Worm (Caenorhabditis elegans) whole organism, midembryonic: ENCODE results near the gene him-4.

ENCODE experiments used
- T22C8.4 ChIP-seq: fragments of 200-800 bp; sonication (Bioruptor generic); IDR thresholded peaks from 2 replicates; pipeline ENCODE4 v1.3.6; 2022; ENCODE audit warnings: missing genetic modification characterization, missing compliant biosample characterization
- cog-1 ChIP-seq: sonication (generic microtip); optimal IDR thresholded peaks from 2 replicates; lab custom pipeline; 2016; ENCODE audit warnings: missing genetic modification characterization, missing compliant biosample characterization
- flt-1 ChIP-seq: fragments of 200-800 bp; sonication (Bioruptor generic); IDR thresholded peaks from 2 replicates; pipeline ENCODE4 v1.3.6; 2022; ENCODE audit warnings: missing genetic modification characterization, missing compliant biosample characterization
- klf-2 ChIP-seq: fragments of 200-800 bp; sonication (Bioruptor generic); conservative IDR thresholded peaks from 2 replicates; pipeline ENCODE4 v1.3.6; 2022; ENCODE audit warnings: missing genetic modification reagents, missing genetic modification characterization, missing compliant biosample characterization
- med-1 ChIP-seq: sonication (generic microtip); optimal IDR thresholded peaks from 2 replicates; lab custom pipeline; 2017; ENCODE audit warnings: missing genetic modification characterization, mild to moderate bottlenecking, missing compliant biosample characterization, antibody characterized with exemption, missing genetic modification reagents; ENCODE audit not compliant: insufficient read depth
- ref-1 ChIP-seq: fragments of 200-800 bp; sonication (Bioruptor generic); conservative IDR thresholded peaks from 2 replicates; pipeline ENCODE4 v1.3.6; 2022; ENCODE audit warnings: missing genetic modification reagents, missing genetic modification characterization, missing compliant biosample characterization
- tab-1 ChIP-seq: fragments of 200-800 bp; sonication (Bioruptor generic); IDR thresholded peaks from 2 replicates; pipeline ENCODE4 v1.3.6; 2022; ENCODE audit warnings: missing genetic modification characterization, missing compliant biosample characterization
- ztf-23 ChIP-seq: fragments of 200-800 bp; sonication (Bioruptor generic); IDR thresholded peaks from 2 replicates; pipeline ENCODE4 v1.3.6; 2022; ENCODE audit warnings: missing genetic modification reagents, missing genetic modification characterization, missing compliant biosample characterization
- ztf-29 ChIP-seq: fragments of 200-800 bp; sonication (Bioruptor generic); IDR thresholded peaks from 2 replicates; pipeline ENCODE4 v1.3.6; 2022; ENCODE audit warnings: missing genetic modification reagents, missing genetic modification characterization, missing compliant biosample characterization

Gene him-4

DNA sequence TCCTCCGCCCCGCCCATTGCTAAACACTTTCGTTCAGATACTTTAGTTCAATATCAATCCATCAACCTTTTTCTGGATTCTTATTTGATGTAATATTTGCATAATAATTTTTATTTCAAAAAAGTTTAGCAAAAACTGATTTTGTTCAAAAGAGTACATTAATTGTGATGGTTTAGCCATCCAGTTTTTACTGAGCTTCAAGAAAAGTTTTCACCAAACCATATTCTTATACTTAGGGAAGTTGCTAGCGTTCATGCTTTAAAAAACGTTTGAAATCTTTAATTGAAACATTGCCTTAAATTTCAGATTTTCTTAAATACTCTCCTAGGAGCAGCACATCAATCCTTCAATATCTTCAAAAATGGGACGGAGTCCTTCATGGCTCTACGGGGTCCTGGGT is at the start of gene him-4:
TSS of gene him-4 (plus strand) at position 301 of the 400 bp plus-strand sequence.
- TF ChIP-seq flt-1 (GFP tag; lab: Robert Waterston, UW) (no peak), tab-1 (GFP tag; lab: Robert Waterston, UW) (no peak), T22C8.4 (GFP tag; lab: Robert Waterston, UW) (no peak), med-1 (GFP tag; lab: Kevin White, UChicago) (no peak), ref-1 (no peak)

DNA sequence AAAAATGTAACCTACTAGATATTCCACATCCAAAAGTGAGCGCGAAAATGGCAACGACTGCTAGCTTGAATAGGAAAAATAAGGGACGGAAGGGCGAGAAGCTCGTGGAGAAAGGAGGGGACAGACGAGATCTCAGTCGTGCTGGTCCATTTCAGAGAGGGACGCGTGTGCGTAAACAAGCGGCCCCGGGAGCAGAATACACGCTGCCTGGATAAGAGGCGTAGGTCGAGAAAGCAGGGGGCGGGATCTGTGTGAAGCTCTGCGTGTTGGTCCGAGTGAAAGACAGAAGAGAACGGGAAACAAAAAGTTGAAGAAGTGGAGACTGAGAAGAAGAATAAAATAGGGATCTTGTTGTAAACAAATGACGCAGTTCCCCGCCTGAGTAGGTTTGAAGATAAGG is 48.8 kb upstream of the him-4 start, which contains the start of gene T14B1.1:
TSS of gene T14B1.1 (minus strand) at position 170 of the 400 bp plus-strand sequence.
- TF ChIP-seq flt-1 (GFP tag; lab: Robert Waterston, UW) (0 out of 2 replicates have a peak, but pooled peaks have one; percentile 8), med-1 (GFP tag; lab: Kevin White, UChicago) (no peak), ztf-29 (GFP tag; lab: Robert Waterston, UW) (no peak), tab-1 (GFP tag; lab: Robert Waterston, UW) (0 out of 2 replicates have a peak, but pooled peaks have one; percentile 11)

DNA sequence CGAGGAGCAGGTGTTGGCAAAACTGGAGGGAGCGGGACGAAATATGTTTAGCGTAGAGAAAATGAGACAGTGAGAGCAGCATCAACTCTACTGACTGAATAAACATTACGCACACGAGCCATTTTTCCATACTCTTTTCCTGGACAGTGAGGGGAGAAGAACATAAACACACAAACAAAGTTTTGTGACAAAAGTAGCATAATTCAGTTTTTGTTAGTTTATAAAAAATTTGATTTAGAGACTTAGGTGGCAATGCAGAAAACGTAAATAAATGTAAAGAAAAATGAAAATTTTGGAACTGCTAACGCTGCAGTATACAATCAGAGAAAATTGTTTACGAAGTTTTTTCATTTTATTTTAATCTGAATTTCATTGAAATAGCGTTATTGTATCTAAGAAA is 44.1 kb upstream of the him-4 start:
- TF ChIP-seq cog-1 (tag; lab: Kevin White, UChicago) (no peak), ztf-23 (no peak), tab-1 (GFP tag; lab: Robert Waterston, UW) (no peak), T22C8.4 (GFP tag; lab: Robert Waterston, UW) (no peak), klf-2 (GFP tag; lab: Robert Waterston, UW) (no peak), ztf-29 (GFP tag; lab: Robert Waterston, UW) (no peak), flt-1 (GFP tag; lab: Robert Waterston, UW) (no peak), ref-1 (no peak), med-1 (GFP tag; lab: Kevin White, UChicago) (no peak)

DNA sequence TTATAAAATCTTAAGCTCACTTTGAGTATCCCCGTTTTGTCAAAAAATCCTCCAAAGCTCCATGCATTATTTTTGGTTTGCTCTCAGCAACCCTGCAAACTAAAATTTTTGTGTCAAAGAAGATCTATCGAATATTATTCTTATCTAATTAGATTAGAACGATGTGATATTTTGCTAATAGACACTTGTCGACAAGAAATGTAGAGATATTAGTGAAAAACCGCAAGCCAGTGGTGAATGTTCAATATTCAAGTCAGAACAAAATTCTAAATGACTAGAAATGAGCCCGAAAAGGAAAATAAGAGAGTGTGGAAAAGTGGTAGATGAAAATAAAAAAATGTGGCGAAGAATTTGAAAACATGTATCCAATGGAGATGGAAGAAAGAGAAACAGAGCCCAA is 42.6 kb upstream of the him-4 start, which contains the start of gene C43C3.4:
TSS of gene C43C3.4 (minus strand) at position 101 of the 400 bp plus-strand sequence.
- no peak for TF ChIP-seq tab-1 (GFP tag; lab: Robert Waterston, UW)
- no peak for TF ChIP-seq med-1 (GFP tag; lab: Kevin White, UChicago)
- no peak for TF ChIP-seq ref-1
- TF ChIP-seq ztf-23, result no peak
- no peak for TF ChIP-seq T22C8.4 (GFP tag; lab: Robert Waterston, UW)

DNA sequence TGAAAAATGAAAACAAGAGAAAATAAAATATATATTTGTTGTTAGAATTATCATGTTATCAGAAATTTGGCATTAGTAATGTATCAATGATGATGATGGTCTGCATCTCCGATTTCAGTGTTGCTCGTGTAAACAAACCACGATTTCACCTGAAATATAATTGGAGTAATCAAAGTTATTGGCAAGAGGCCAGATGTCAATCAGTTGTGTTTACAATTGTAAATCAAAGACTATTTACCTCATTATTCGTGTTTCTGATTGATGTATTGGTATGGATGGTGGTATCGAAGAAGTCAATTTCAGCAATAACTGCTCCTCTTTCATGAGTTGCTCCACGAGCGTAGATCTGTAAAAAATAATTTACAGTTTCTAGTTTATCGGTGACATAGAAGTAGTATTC is 41.4 kb upstream of the him-4 start:
- TF ChIP-seq cog-1 (tag; lab: Kevin White, UChicago) (no peak), ztf-29 (GFP tag; lab: Robert Waterston, UW) (no peak), klf-2 (GFP tag; lab: Robert Waterston, UW) (no peak), flt-1 (GFP tag; lab: Robert Waterston, UW) (no peak), med-1 (GFP tag; lab: Kevin White, UChicago) (no peak), T22C8.4 (GFP tag; lab: Robert Waterston, UW) (no peak), tab-1 (GFP tag; lab: Robert Waterston, UW) (no peak), ref-1 (no peak), ztf-23 (no peak)

DNA sequence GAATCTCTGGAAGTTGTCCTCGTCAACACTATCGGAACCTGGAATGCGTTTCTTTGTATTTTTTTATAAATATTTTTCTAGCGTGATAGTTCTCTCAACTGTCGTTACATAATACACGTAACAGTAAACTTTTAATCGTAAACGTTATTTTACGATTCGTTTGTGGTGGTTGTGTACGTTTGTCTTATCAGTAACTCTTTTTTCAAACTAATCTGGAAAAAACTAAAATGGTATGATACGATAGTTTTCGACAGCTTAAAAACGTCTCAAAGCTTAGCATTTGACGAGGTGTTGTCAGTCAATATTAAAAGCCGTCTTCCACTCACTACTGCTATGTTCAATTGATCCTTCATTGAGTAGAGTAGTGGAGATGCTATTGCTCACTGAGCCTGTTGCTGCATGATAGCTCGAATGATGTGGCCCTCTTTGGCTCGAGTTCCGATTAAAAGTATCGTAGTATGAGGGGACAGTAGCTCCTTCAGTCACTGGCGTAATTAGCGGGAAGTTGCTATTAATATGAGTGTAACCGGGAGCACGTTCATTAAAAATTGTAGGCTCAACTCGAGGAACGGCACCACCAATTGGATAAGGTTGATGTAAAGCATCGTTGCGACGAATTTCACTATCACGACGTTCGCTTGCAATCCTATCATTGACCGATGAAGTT is 40.4 kb upstream of the him-4 start:
- TF ChIP-seq ztf-29 (GFP tag; lab: Robert Waterston, UW), result no peak
- no peak for TF ChIP-seq flt-1 (GFP tag; lab: Robert Waterston, UW)
- TF ChIP-seq tab-1 (GFP tag; lab: Robert Waterston, UW), result no peak
- TF ChIP-seq T22C8.4 (GFP tag; lab: Robert Waterston, UW), result no peak
- TF ChIP-seq med-1 (GFP tag; lab: Kevin White, UChicago), result no peak
- TF ChIP-seq klf-2 (GFP tag; lab: Robert Waterston, UW), result no peak
- TF ChIP-seq ref-1, result no peak
- TF ChIP-seq ztf-23, result no peak
- no peak for TF ChIP-seq cog-1 (tag; lab: Kevin White, UChicago)

DNA sequence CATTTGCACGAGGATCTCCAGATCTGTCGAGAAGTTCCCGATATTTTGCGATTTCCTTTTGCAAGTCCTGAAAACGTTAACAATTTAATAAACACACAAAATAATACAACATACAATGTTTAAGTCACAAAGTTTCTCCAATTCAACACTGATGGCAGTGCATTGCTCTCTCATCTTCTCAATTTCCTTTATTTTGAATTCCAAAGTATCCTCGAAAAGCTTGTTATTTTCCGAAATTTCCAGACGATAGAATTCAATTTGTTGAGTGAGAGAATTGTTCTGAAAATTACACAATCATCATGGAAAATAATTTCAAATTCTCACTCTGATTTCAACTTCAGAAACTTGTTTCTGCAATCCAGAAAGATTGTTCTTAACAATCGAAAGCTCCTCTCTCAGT is 39.4 kb upstream of the him-4 start:
- TF ChIP-seq tab-1 (GFP tag; lab: Robert Waterston, UW) (no peak), cog-1 (tag; lab: Kevin White, UChicago) (no peak), med-1 (GFP tag; lab: Kevin White, UChicago) (no peak), ztf-29 (GFP tag; lab: Robert Waterston, UW) (no peak), flt-1 (GFP tag; lab: Robert Waterston, UW) (no peak)

DNA sequence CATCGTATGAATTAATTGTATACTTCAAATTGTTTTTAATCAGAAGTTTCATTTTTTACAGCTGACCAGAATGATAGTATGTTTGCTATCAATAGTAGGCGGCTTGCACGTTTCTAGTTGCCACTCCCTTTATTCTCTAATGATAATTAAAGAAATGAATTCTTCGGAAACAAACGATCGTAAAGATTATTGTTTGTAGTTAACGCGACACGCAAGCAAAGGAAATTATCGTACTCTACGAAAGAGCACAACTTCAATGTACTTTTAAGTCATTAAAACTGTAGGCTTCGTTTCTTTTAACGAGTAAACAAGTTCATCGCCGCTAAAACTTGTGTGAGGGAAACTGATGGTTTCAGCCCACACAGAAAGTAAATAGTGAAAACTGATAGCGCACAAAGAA is 37.9 kb upstream of the him-4 start:
- TF ChIP-seq med-1 (GFP tag; lab: Kevin White, UChicago) (no peak), ztf-23 (no peak), ref-1 (no peak), flt-1 (GFP tag; lab: Robert Waterston, UW) (no peak), ztf-29 (GFP tag; lab: Robert Waterston, UW) (no peak), T22C8.4 (GFP tag; lab: Robert Waterston, UW) (no peak)

DNA sequence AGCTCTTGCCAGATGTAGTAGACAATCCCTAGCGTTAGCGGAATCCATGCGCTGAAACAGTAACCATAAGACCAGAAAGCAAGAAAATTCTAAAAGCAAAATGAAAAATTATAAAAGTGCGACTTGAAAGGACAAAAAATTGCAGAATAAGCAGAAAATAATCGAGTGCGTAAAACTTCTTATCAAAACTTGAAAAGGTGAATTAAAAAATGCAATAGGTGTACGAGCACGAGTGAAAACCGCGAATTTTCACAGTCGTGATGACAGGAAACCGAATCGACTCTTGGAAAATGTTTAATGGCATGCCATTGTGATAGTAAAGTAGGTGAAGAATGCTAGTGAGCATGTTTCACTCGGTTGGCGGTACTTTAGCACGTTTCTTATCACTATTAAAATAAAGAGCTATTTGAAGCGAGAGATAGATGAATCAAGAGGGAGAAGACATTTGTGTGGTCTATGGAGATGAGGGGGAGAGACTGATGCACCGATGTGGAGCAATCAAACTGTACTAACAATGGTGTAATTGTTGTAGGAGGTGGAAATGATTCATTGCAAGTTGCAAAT is 37.2 kb upstream of the him-4 start, which contains the start of gene ifp-1:
TSS of gene ifp-1 (minus strand) at position 51 of the 564 bp plus-strand sequence.
- no peak for TF ChIP-seq med-1 (GFP tag; lab: Kevin White, UChicago)
- TF ChIP-seq ztf-29 (GFP tag; lab: Robert Waterston, UW), result no peak
- no peak for TF ChIP-seq tab-1 (GFP tag; lab: Robert Waterston, UW)
- TF ChIP-seq ref-1, result no peak
- TF ChIP-seq flt-1 (GFP tag; lab: Robert Waterston, UW), result no peak
- TF ChIP-seq T22C8.4 (GFP tag; lab: Robert Waterston, UW), result no peak
- no peak for TF ChIP-seq cog-1 (tag; lab: Kevin White, UChicago)
- no peak for TF ChIP-seq ztf-23
- TF ChIP-seq klf-2 (GFP tag; lab: Robert Waterston, UW), result no peak
